Fruit fly (Drosophila melanogaster) whole organism, embryonic: ENCODE results near the gene Polr3G.

Source experiments
- Antp ChIP-seq: fragments of 200-800 bp; sonication (Bioruptor generic); optimal IDR thresholded peaks from 3 replicates; lab custom pipeline; 2016; ENCODE audit warnings: missing biosample characterization, missing genetic modification characterization
- BEAF-32 ChIP-seq: fragments of 200-800 bp; sonication (Bioruptor generic); optimal IDR thresholded peaks from 3 replicates; lab custom pipeline; 2017; ENCODE audit warnings: missing biosample characterization, missing genetic modification characterization, mild to moderate bottlenecking, moderate library complexity, missing genetic modification reagents
- CG1024 ChIP-seq: fragments of 200-800 bp; sonication (Bioruptor generic); IDR thresholded peaks from 2 replicates; pipeline ENCODE4 v1.3.6; 2022; ENCODE audit warnings: missing biosample characterization, missing genetic modification characterization
- CG10267 ChIP-seq: fragments of 200-800 bp; sonication (Bioruptor generic); optimal IDR thresholded peaks from 2 replicates; lab custom pipeline; 2018; ENCODE audit warnings: missing biosample characterization, mild to moderate bottlenecking, missing genetic modification characterization, moderate library complexity
- CG10979 ChIP-seq: fragments of 200-800 bp; sonication (Bioruptor generic); optimal IDR thresholded peaks from 2 replicates; lab custom pipeline; 2018; ENCODE audit warnings: missing biosample characterization, mild to moderate bottlenecking, missing genetic modification characterization, moderate library complexity
- CG12155 ChIP-seq: fragments of 200-800 bp; sonication (Bioruptor generic); optimal IDR thresholded peaks from 3 replicates; lab custom pipeline; 2016; ENCODE audit warnings: missing biosample characterization, missing genetic modification characterization
- CG13775 ChIP-seq: fragments of 200-800 bp; sonication (Bioruptor generic); optimal IDR thresholded peaks from 3 replicates; lab custom pipeline; 2017; ENCODE audit warnings: missing biosample characterization, mild to moderate bottlenecking, missing genetic modification characterization
- CG14710 ChIP-seq: fragments of 200-800 bp; sonication (Bioruptor generic); optimal IDR thresholded peaks from 3 replicates; lab custom pipeline; 2019; ENCODE audit warnings: missing biosample characterization, mild to moderate bottlenecking, missing genetic modification characterization, moderate library complexity
- CG14860 ChIP-seq: fragments of 200-800 bp; sonication (Bioruptor generic); IDR thresholded peaks from 3 replicates; pipeline ENCODE4 v1.3.6; 2022; ENCODE audit warnings: missing biosample characterization, missing genetic modification characterization; ENCODE audit not compliant: partially characterized antibody
- CG14965 ChIP-seq: fragments of 200-800 bp; sonication (Bioruptor generic); optimal IDR thresholded peaks from 2 replicates; lab custom pipeline; 2016; ENCODE audit warnings: missing biosample characterization, missing genetic modification characterization, borderline replicate concordance
- CG15073 ChIP-seq: fragments of 200-800 bp; sonication (Bioruptor generic); optimal IDR thresholded peaks from 2 replicates; lab custom pipeline; 2016; ENCODE audit warnings: missing biosample characterization, missing genetic modification characterization
- CG15514 ChIP-seq: fragments of 200-800 bp; sonication (Bioruptor generic); optimal IDR thresholded peaks from 3 replicates; lab custom pipeline; 2017; ENCODE audit warnings: missing biosample characterization, missing genetic modification characterization, mild to moderate bottlenecking, moderate library complexity, missing genetic modification reagents
- CG17328 ChIP-seq: fragments of 200-800 bp; sonication (Bioruptor generic); IDR thresholded peaks from 2 replicates; pipeline ENCODE4 v1.3.6; 2022; ENCODE audit warnings: missing biosample characterization, missing genetic modification characterization
- CG17568 ChIP-seq: fragments of 200-800 bp; sonication (Bioruptor generic); optimal IDR thresholded peaks from 2 replicates; lab custom pipeline; 2018; ENCODE audit warnings: missing biosample characterization, mild to moderate bottlenecking, missing genetic modification characterization, moderate library complexity
- CG4360 ChIP-seq: fragments of 200-800 bp; sonication (Bioruptor generic); IDR thresholded peaks from 2 replicates; pipeline ENCODE4 v1.3.6; 2022; ENCODE audit warnings: missing biosample characterization, missing genetic modification characterization
- CG6854 ChIP-seq: fragments of 200-800 bp; sonication (Bioruptor generic); optimal IDR thresholded peaks from 3 replicates; lab custom pipeline; 2017; ENCODE audit warnings: missing biosample characterization, mild to moderate bottlenecking, missing genetic modification characterization
- CG9727 ChIP-seq: fragments of 200-800 bp; sonication (Bioruptor generic); optimal IDR thresholded peaks from 3 replicates; lab custom pipeline; 2017; ENCODE audit warnings: missing biosample characterization, mild to moderate bottlenecking, missing genetic modification characterization
- Dll ChIP-seq: fragments of 200-800 bp; sonication (Bioruptor generic); IDR thresholded peaks from 4 replicates; pipeline ENCODE4 v1.3.6; 2022; ENCODE audit warnings: missing biosample characterization, missing genetic modification characterization; ENCODE audit not compliant: partially characterized antibody
- E2f1 ChIP-seq: fragments of 200-800 bp; sonication (Bioruptor generic); IDR thresholded peaks from 2 replicates; pipeline ENCODE4 v1.3.6; 2022; ENCODE audit warnings: missing biosample characterization, missing genetic modification characterization
- E2f2 ChIP-seq: fragments of 200-800 bp; sonication (Bioruptor generic); IDR thresholded peaks from 2 replicates; pipeline ENCODE4 v1.3.6; 2022; ENCODE audit warnings: missing biosample characterization, missing genetic modification characterization
- Ets97D ChIP-seq: fragments of 200-800 bp; sonication (Bioruptor generic); optimal IDR thresholded peaks from 3 replicates; lab custom pipeline; 2016; ENCODE audit warnings: missing biosample characterization, missing genetic modification characterization
- Hr39 ChIP-seq: fragments of >200 bp; optimal IDR thresholded peaks from 2 replicates; lab custom pipeline; 2017
- Mes4 ChIP-seq: fragments of 200-800 bp; sonication (Bioruptor generic); optimal IDR thresholded peaks from 2 replicates; lab custom pipeline; 2016; ENCODE audit warnings: missing biosample characterization, missing genetic modification characterization
- Nf-YB ChIP-seq: fragments of 200-800 bp; sonication (Bioruptor generic); optimal IDR thresholded peaks from 3 replicates; lab custom pipeline; 2019; ENCODE audit warnings: missing biosample characterization, mild to moderate bottlenecking, missing genetic modification characterization, moderate library complexity
- Rfx ChIP-seq: fragments of 200-800 bp; sonication (Bioruptor generic); IDR thresholded peaks from 2 replicates; pipeline ENCODE4 v1.3.6; 2022; ENCODE audit warnings: missing biosample characterization, missing genetic modification characterization
- Rx ChIP-seq: fragments of 200-800 bp; sonication (Bioruptor generic); IDR thresholded peaks from 2 replicates; pipeline ENCODE4 v1.3.6; 2022; ENCODE audit warnings: missing biosample characterization, missing genetic modification characterization
- Side ChIP-seq: fragments of 200-800 bp; sonication (Bioruptor generic); optimal IDR thresholded peaks from 2 replicates; lab custom pipeline; 2016; ENCODE audit warnings: missing biosample characterization, missing genetic modification characterization
- YL-1 ChIP-seq: fragments of 200-800 bp; sonication (Bioruptor generic); optimal IDR thresholded peaks from 3 replicates; lab custom pipeline; 2017; ENCODE audit warnings: missing biosample characterization, mild to moderate bottlenecking, missing genetic modification characterization
- caup ChIP-seq: fragments of 200-800 bp; sonication (Bioruptor generic); optimal IDR thresholded peaks from 3 replicates; lab custom pipeline; 2017; ENCODE audit warnings: missing biosample characterization, mild to moderate bottlenecking, missing genetic modification characterization, moderate library complexity; ENCODE audit not compliant: severe bottlenecking
- cg ChIP-seq: fragments of 200-800 bp; sonication (Bioruptor generic); optimal IDR thresholded peaks from 3 replicates; lab custom pipeline; 2019; ENCODE audit warnings: missing biosample characterization, mild to moderate bottlenecking, missing genetic modification characterization, moderate library complexity
- dimm ChIP-seq: fragments of 200-800 bp; sonication (Bioruptor generic); IDR thresholded peaks from 2 replicates; pipeline ENCODE4 v1.3.6; 2022; ENCODE audit warnings: missing biosample characterization, missing genetic modification characterization
- dm ChIP-seq: fragments of 200-800 bp; sonication (Bioruptor generic); optimal IDR thresholded peaks from 3 replicates; lab custom pipeline; 2016; ENCODE audit warnings: missing biosample characterization, missing genetic modification characterization
- ftz-f1 ChIP-seq: fragments of 200-800 bp; sonication (Bioruptor generic); optimal IDR thresholded peaks from 2 replicates; lab custom pipeline; 2016; ENCODE audit warnings: missing biosample characterization, missing genetic modification characterization
- gt ChIP-seq: fragments of 200-800 bp; sonication (Bioruptor generic); IDR thresholded peaks from 2 replicates; pipeline ENCODE4 v1.3.6; 2022; ENCODE audit warnings: missing biosample characterization, missing genetic modification characterization
- hkb ChIP-seq, 2 experiments: fragments of 200-800 bp in 1 of 2; fragments of >200 bp in 1 of 2; sonication (Bioruptor generic) in 1 of 2; IDR thresholded peaks in 1 of 2; optimal IDR thresholded peaks in 1 of 2; 2 replicates each; pipeline versions ENCODE4 v1.3.6 to Lab custom; 2017 to 2022; ENCODE audit warnings: missing biosample characterization in 1 of 2, missing genetic modification characterization in 1 of 2
- jigr1 ChIP-seq: fragments of 200-800 bp; sonication (Bioruptor generic); IDR thresholded peaks from 3 replicates; pipeline ENCODE4 v1.3.6; 2022; ENCODE audit warnings: missing biosample characterization, missing genetic modification characterization
- lbe ChIP-seq: fragments of 200-800 bp; sonication (Bioruptor generic); optimal IDR thresholded peaks from 2 replicates; lab custom pipeline; 2016; ENCODE audit warnings: missing biosample characterization, mild to moderate bottlenecking, missing genetic modification characterization
- lilli ChIP-seq: fragments of 200-800 bp; sonication (Bioruptor generic); optimal IDR thresholded peaks from 3 replicates; lab custom pipeline; 2016; ENCODE audit warnings: missing biosample characterization, missing genetic modification characterization
- oc ChIP-seq: fragments of 200-800 bp; sonication (Bioruptor generic); optimal IDR thresholded peaks from 2 replicates; lab custom pipeline; 2018; ENCODE audit warnings: missing biosample characterization, mild to moderate bottlenecking, missing genetic modification characterization, moderate library complexity
- pita ChIP-seq: fragments of 200-800 bp; sonication (Bioruptor generic); optimal IDR thresholded peaks from 2 replicates; lab custom pipeline; 2017; ENCODE audit warnings: missing biosample characterization, mild to moderate bottlenecking, missing genetic modification characterization
- ro ChIP-seq: fragments of 200-800 bp; sonication (Bioruptor generic); IDR thresholded peaks from 2 replicates; pipeline ENCODE4 v1.3.6; 2022; ENCODE audit warnings: missing biosample characterization, missing genetic modification characterization
- schlank ChIP-seq: fragments of 200-800 bp; sonication (Bioruptor generic); optimal IDR thresholded peaks from 2 replicates; lab custom pipeline; 2018; ENCODE audit warnings: missing biosample characterization, mild to moderate bottlenecking, missing genetic modification characterization
- shn ChIP-seq: fragments of 200-800 bp; sonication (Bioruptor generic); optimal IDR thresholded peaks from 3 replicates; lab custom pipeline; 2016; ENCODE audit warnings: missing biosample characterization, missing genetic modification characterization
- sisA ChIP-seq: fragments of 200-800 bp; sonication (Bioruptor generic); IDR thresholded peaks from 2 replicates; pipeline ENCODE4 v1.3.6; 2022; ENCODE audit warnings: missing biosample characterization, missing genetic modification characterization
- tap ChIP-seq: fragments of 200-800 bp; optimal IDR thresholded peaks from 3 replicates; lab custom pipeline; 2019; ENCODE audit warnings: missing biosample characterization, mild to moderate bottlenecking, missing genetic modification characterization, moderate library complexity
- tio ChIP-seq: fragments of 200-800 bp; sonication (Bioruptor generic); optimal IDR thresholded peaks from 2 replicates; lab custom pipeline; 2017; ENCODE audit warnings: missing biosample characterization, missing genetic modification characterization, inconsistent platforms
- ttk ChIP-seq: fragments of 200-800 bp; sonication (Bioruptor generic); IDR thresholded peaks from 2 replicates; pipeline ENCODE4 v2.1.2; 2022; ENCODE audit warnings: missing biosample characterization, missing genetic modification characterization
- unc-4 ChIP-seq: fragments of 200-800 bp; sonication (Bioruptor generic); IDR thresholded peaks from 2 replicates; pipeline ENCODE4 v1.3.6; 2022; ENCODE audit warnings: missing biosample characterization, missing genetic modification characterization; ENCODE audit not compliant: partially characterized antibody
- zfh1 ChIP-seq: fragments of 200-800 bp; sonication (Bioruptor generic); IDR thresholded peaks from 3 replicates; pipeline ENCODE4 v1.3.6; 2022; ENCODE audit warnings: missing biosample characterization, missing genetic modification characterization

The Polr3G gene

dm6 chr3L:17415967-17416749, 10.8 kb downstream of the Polr3G start (continued):
- TF ChIP-seq lbe (GFP tag; lab: Kevin White, UChicago) (no peak), hkb (optimal IDR thresholded peaks at IDR 0.05; lab: Kevin White, UChicago) (no peak), hkb (GFP tag; IDR thresholded peaks at IDR 0.05; lab: Robert Waterston, UW) (no peak), E2f1 (GFP tag; lab: Robert Waterston, UW) (no peak), CG14965 (GFP tag; lab: Kevin White, UChicago) (no peak), Ets97D (no peak), caup (no peak), sisA (GFP tag; lab: Robert Waterston, UW) (no peak), cg (GFP tag; lab: Kevin White, UChicago) (no peak), tap (tag; lab: Kevin White, UChicago) (no peak), CG10267 (tag; lab: Kevin White, UChicago) (peak; percentile 75), lilli (peak; percentile 58), CG13775 (GFP tag; lab: Kevin White, UChicago) (peak; percentile 69), BEAF-32 (GFP tag; lab: Kevin White, UChicago) (no peak), E2f2 (GFP tag; lab: Robert Waterston, UW) (no peak), Mes4 (GFP tag; lab: Kevin White, UChicago) (peak; percentile 42), Antp (GFP tag; lab: Kevin White, UChicago) (no peak), CG17328 (peak; percentile 62; the same call in 1 of the 2 replicates), CG14860 (GFP tag; lab: Robert Waterston, UW) (no peak), CG1024 (GFP tag; lab: Robert Waterston, UW) (no peak), dm (GFP tag; lab: Kevin White, UChicago) (peak; percentile 63), ttk (GFP tag; lab: Robert Waterston, UW) (no peak), unc-4 (GFP tag; lab: Robert Waterston, UW) (no peak), oc (tag; lab: Kevin White, UChicago) (no peak), Side (GFP tag; lab: Kevin White, UChicago) (peak; percentile 27), gt (GFP tag; lab: Robert Waterston, UW) (no peak; the same call in 1 of the 2 replicates), CG9727 (GFP tag; lab: Kevin White, UChicago) (peak; percentile 88), CG10979 (tag; lab: Kevin White, UChicago) (peak; percentile 83), CG17568 (GFP tag; lab: Kevin White, UChicago) (peak; percentile 33), dimm (no peak), Dll (GFP tag; lab: Robert Waterston, UW) (no peak), CG4360 (no peak), Rx (GFP tag; lab: Robert Waterston, UW) (no peak), CG12155 (peak; percentile 43), CG15514 (GFP tag; lab: Kevin White, UChicago) (no peak), YL-1 (GFP tag; lab: Kevin White, UChicago) (no peak), CG15073 (GFP tag; lab: Kevin White, UChicago) (no peak), zfh1 (GFP tag; lab: Robert Waterston, UW) (peak; percentile 61; the same call in 1 of the 3 replicates), schlank (no peak), tio (peak; percentile 41), CG6854 (GFP tag; lab: Kevin White, UChicago) (no peak), shn (GFP tag; lab: Kevin White, UChicago) (peak; percentile 3), ftz-f1 (GFP tag; lab: Kevin White, UChicago) (no peak), Nf-YB (GFP tag; lab: Kevin White, UChicago) (peak; percentile 28), Rfx (GFP tag; lab: Robert Waterston, UW) (no peak), ro (GFP tag; lab: Robert Waterston, UW) (no peak), pita (GFP tag; lab: Kevin White, UChicago) (no peak), CG14710 (tag; lab: Kevin White, UChicago) (peak; percentile 78), Hr39 (lab: Kevin White, UChicago) (no peak), jigr1 (GFP tag; lab: Robert Waterston, UW) (no peak)
